Worm (Caenorhabditis elegans) whole organism, L4/young adult: ENCODE data around the gene ZK563.2.

Source experiments
- dao-5 ChIP-seq: sonication (generic microtip); optimal IDR thresholded peaks from 2 replicates; lab custom pipeline; 2016; ENCODE audit warnings: missing genotype, missing genetic modification characterization, moderate library complexity, missing compliant biosample characterization
- him-1 ChIP-seq: sonication (generic microtip); optimal IDR thresholded peaks from 2 replicates; lab custom pipeline; 2016; ENCODE audit warnings: missing genotype, missing genetic modification reagents, missing genetic modification characterization, missing compliant biosample characterization

- TF ChIP-seq dao-5 (tag; lab: Kevin White, UChicago) (no peak), him-1 (tag; lab: Kevin White, UChicago) (no peak)
These were observed 16.6 kb downstream of the ZK563.2 start, which contains the start of gene acp-1 for ce11 chrX:3385362-3385761.
